Worm (Caenorhabditis elegans) whole organism, L4/young adult: ENCODE results near the gene fip-4.

Source experiments
- W03F9.2 ChIP-seq: fragments of 150-350 bp; optimal IDR thresholded peaks from 2 replicates; lab custom pipeline; 2014; ENCODE audit warnings: missing biosample characterization, missing genetic modification characterization
- him-1 ChIP-seq: sonication (generic microtip); optimal IDR thresholded peaks from 2 replicates; lab custom pipeline; 2016; ENCODE audit warnings: missing genotype, missing genetic modification reagents, missing genetic modification characterization, missing compliant biosample characterization

- TF ChIP-seq him-1 (tag; lab: Kevin White, UChicago) (no peak), W03F9.2 (no peak)
These were observed 10.1 kb upstream of the fip-4 start, which contains the start of gene idpc-2 for ce11 chrV:8621213-8621612.
